Fruit fly (Drosophila melanogaster): Measurements from ENCODE around the gene Cep290.

The Cep290 gene

DNA sequence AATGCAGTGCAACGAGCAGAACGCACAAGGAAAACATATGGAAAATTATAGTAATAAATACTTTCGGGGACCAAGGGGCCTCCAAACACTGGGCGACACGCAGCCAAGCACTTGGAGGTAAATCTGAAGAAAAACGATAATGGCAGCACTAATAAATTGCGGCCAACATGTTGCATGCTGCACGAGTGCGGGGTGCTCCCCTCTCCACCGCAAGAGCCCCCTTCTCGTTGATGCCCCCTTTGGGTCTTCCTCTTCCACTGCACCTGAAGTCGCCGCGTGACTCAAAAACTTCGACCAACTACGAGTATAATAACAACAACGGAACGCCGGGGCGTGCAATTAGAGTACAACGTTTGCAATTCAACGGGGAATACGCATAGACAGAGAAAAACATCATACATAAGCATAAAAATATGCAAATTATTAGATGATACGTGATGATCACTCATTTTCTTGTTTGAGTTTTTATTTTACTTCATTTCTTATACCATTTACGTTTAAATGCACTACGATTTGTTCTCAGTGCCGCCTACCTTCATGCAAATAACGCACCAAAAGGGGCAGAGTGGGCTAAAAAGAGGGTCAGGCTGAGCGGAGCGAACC lies 41.8 kb upstream of the Cep290 start (continued):
- TF ChIP-seq fkh (GFP tag; optimal IDR thresholded peaks at IDR 0.05) = no peak
- peak; percentile 64 for TF ChIP-seq CG8632 (GFP tag; optimal IDR thresholded peaks at IDR 0.05)
- TF ChIP-seq CG15336 (GFP tag; IDR thresholded peaks at IDR 0.05) = peak; percentile 78
- peak; percentile 10 for TF ChIP-seq dac (GFP tag; optimal IDR thresholded peaks at IDR 0.05)
- peak; percentile 85 for TF ChIP-seq cyc (GFP tag; optimal IDR thresholded peaks at IDR 0.05)
- TF ChIP-seq CG11294 (GFP tag; IDR thresholded peaks at IDR 0.05) = peak; percentile 54
- peak; percentile 59 for TF ChIP-seq net (GFP tag; optimal IDR thresholded peaks at IDR 0.05)
- peak; percentile 35 for TF ChIP-seq Eip93F (GFP tag; optimal IDR thresholded peaks at IDR 0.05)
- TF ChIP-seq Blimp-1 (GFP tag; optimal IDR thresholded peaks at IDR 0.05) = peak; percentile 47
- peak; percentile 57 for TF ChIP-seq spab (GFP tag; optimal IDR thresholded peaks at IDR 0.05)
- peak; percentile 82 for TF ChIP-seq Sox14 (GFP tag; optimal IDR thresholded peaks at IDR 0.05)
- TF ChIP-seq Sox102F (GFP tag; optimal IDR thresholded peaks at IDR 0.05) = peak; percentile 84
- TF ChIP-seq CG6163 (GFP tag; IDR thresholded peaks at IDR 0.05) = peak; percentile 56; the same call in 2 of the 3 replicates
- peak; percentile 63 for TF ChIP-seq svp (GFP tag)
- peak; percentile 71 for TF ChIP-seq CG11902 (GFP tag; optimal IDR thresholded peaks at IDR 0.05)
- peak; percentile 70 for TF ChIP-seq pdm3 (GFP tag; optimal IDR thresholded peaks at IDR 0.05)
- TF ChIP-seq Eip78C (GFP tag) = peak; percentile 50
- TF ChIP-seq CG3919 (GFP tag; optimal IDR thresholded peaks at IDR 0.05) = peak; percentile 81
- peak; percentile 79 for TF ChIP-seq esn (GFP tag; optimal IDR thresholded peaks at IDR 0.05)
- TF ChIP-seq Met (GFP tag; optimal IDR thresholded peaks at IDR 0.05) = peak; percentile 86
- peak; percentile 77 for TF ChIP-seq CG10669 (GFP tag; optimal IDR thresholded peaks at IDR 0.05)
- TF ChIP-seq lz (GFP tag; optimal IDR thresholded peaks at IDR 0.05) = peak; percentile 83

DNA sequence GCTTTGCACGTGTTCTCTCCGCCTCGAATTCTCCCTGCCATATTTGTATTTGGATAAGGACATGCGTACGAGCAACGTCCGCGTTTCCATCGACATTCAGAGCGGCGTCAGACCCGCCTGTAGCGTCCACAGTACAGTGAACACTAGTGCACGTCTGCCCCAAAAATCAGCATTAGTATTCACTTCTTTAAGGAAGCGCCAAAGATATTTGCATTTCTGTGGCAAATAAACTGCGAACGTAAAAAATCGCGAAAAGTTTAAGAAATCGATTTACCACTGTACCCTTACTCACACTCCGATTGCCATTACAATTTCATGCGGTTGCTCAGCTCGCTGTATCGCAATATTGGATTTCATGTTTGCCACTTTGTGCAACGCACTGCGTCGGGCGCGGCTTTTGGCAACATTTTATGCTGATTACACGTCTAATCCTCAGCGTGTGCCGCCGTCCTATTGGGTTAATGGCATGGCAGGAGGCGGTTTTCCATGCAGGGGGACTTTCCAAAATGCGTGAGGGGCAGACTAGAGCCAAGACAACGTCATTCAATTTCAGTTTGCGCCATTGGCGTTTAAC lies 40.9 kb upstream of the Cep290 start:
- peak; percentile 98 for TF ChIP-seq Sox14 (GFP tag; optimal IDR thresholded peaks at IDR 0.05)
- peak; percentile 94 for TF ChIP-seq Ets96B (tag; optimal IDR thresholded peaks at IDR 0.05)
- peak; percentile 97 for TF ChIP-seq CG10631 (GFP tag; optimal IDR thresholded peaks at IDR 0.05)
- peak; percentile 97 for TF ChIP-seq CG11902 (GFP tag; optimal IDR thresholded peaks at IDR 0.05)
- peak; percentile 95 for TF ChIP-seq Hr4 (GFP tag; optimal IDR thresholded peaks at IDR 0.05)
- TF ChIP-seq Blimp-1 (GFP tag; optimal IDR thresholded peaks at IDR 0.05) = peak; percentile 90
- TF ChIP-seq net (GFP tag; optimal IDR thresholded peaks at IDR 0.05) = peak; percentile 95
- peak; percentile 99 for TF ChIP-seq esn (GFP tag; optimal IDR thresholded peaks at IDR 0.05)
- peak; percentile 97 for TF ChIP-seq OdsH (GFP tag; optimal IDR thresholded peaks at IDR 0.05)
- TF ChIP-seq CG6163 (GFP tag; IDR thresholded peaks at IDR 0.05) = peak; percentile 99
- TF ChIP-seq CG7368 (GFP tag; optimal IDR thresholded peaks at IDR 0.05) = peak; percentile 97
- peak; percentile 88 for TF ChIP-seq CG16779 (tag; optimal IDR thresholded peaks at IDR 0.05)
- peak; percentile 97 for TF ChIP-seq CG1621 (tag; optimal IDR thresholded peaks at IDR 0.05)
- peak; percentile 96 for TF ChIP-seq Eip75B (GFP tag; optimal IDR thresholded peaks at IDR 0.05)
- TF ChIP-seq fd85E (GFP tag; optimal IDR thresholded peaks at IDR 0.05) = peak; percentile 90
- TF ChIP-seq Eip78C (GFP tag) = peak; percentile 98
- TF ChIP-seq CG11294 (GFP tag; IDR thresholded peaks at IDR 0.05) = peak; percentile 91
- TF ChIP-seq spab (GFP tag; optimal IDR thresholded peaks at IDR 0.05) = peak; percentile 91
- TF ChIP-seq dsx (GFP tag; optimal IDR thresholded peaks at IDR 0.05; ENCODE audit: poor library complexity, severe bottlenecking) = peak; percentile 92
- peak; percentile 96 for TF ChIP-seq Eip93F (GFP tag; optimal IDR thresholded peaks at IDR 0.05)
- peak; percentile 97 for TF ChIP-seq eg (GFP tag; IDR thresholded peaks at IDR 0.05)
- peak; percentile 99 for TF ChIP-seq cyc (GFP tag; optimal IDR thresholded peaks at IDR 0.05)
- peak; percentile 84 for TF ChIP-seq CG6808 (GFP tag; optimal IDR thresholded peaks at IDR 0.05)
- TF ChIP-seq Hr38 (GFP tag; optimal IDR thresholded peaks at IDR 0.05) = peak; percentile 85
- peak; percentile 99 for TF ChIP-seq Met (GFP tag; optimal IDR thresholded peaks at IDR 0.05)
- TF ChIP-seq vri (GFP tag; optimal IDR thresholded peaks at IDR 0.05) = peak; percentile 96
- TF ChIP-seq Ets21C (GFP tag; optimal IDR thresholded peaks at IDR 0.05) = peak; percentile 98
- peak; percentile 95 for TF ChIP-seq CG15336 (GFP tag; IDR thresholded peaks at IDR 0.05)
- peak; percentile 93 for TF ChIP-seq CG11762 (GFP tag; optimal IDR thresholded peaks at IDR 0.05; ENCODE audit: insufficient read depth)
- peak; percentile 98 for TF ChIP-seq acj6 (GFP tag; optimal IDR thresholded peaks at IDR 0.05)
- TF ChIP-seq CG6276 (GFP tag; optimal IDR thresholded peaks at IDR 0.05) = peak; percentile 84
- TF ChIP-seq CG8319 (GFP tag; optimal IDR thresholded peaks at IDR 0.05) = peak; percentile 96
- peak; percentile 98 for TF ChIP-seq CG6792 (GFP tag; optimal IDR thresholded peaks at IDR 0.05)
- TF ChIP-seq achi (GFP tag; optimal IDR thresholded peaks at IDR 0.05) = peak; percentile 95
- peak; percentile 99 for TF ChIP-seq CG31627 (GFP tag; optimal IDR thresholded peaks at IDR 0.05)
- peak; percentile 98 for TF ChIP-seq pdm3 (GFP tag; optimal IDR thresholded peaks at IDR 0.05)
- peak; percentile 99 for TF ChIP-seq Hr39 (GFP tag; optimal IDR thresholded peaks at IDR 0.05)
- peak; percentile 98 for TF ChIP-seq Smox (GFP tag; optimal IDR thresholded peaks at IDR 0.05)
- peak; percentile 75 to 96 for TF ChIP-seq salr (GFP tag; optimal IDR thresholded peaks at IDR 0.05)

Measured in whole organism, prepupa.